Worm (Caenorhabditis elegans): Measurements from ENCODE around the gene C48B4.3.

DNA sequence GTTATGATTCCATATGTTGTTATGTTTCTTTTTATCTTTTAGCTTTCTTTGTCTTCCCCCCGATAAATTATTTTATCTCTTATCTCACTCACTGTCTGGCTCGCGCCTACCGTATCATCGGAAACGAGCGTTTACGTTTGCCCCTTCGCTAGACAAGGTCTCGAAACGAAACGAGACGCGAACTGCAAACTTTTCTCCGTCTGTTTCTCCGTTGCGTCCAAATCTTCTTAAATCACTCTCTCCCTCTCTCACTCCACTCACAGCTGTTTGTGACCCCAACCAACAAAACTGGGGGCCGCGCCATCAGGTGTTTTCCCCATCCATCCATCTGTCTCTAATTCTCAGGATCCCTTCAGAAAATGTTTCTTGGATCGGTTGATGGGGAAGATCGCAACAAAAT is 38.0 kb upstream of the C48B4.3 start:
- TF ChIP-seq pha-4 (tag; optimal IDR thresholded peaks at IDR 0.05) (no peak), unc-3 (GFP tag; conservative IDR thresholded peaks at IDR 0.05) (no peak), unc-3 (tag; optimal IDR thresholded peaks at IDR 0.05) (no peak), pqm-1 (tag; optimal IDR thresholded peaks at IDR 0.05) (no peak), npax-4 (tag; optimal IDR thresholded peaks at IDR 0.05) (no peak), unc-55 (GFP tag; optimal IDR thresholded peaks at IDR 0.05) (no peak), nhr-232 (tag; optimal IDR thresholded peaks at IDR 0.05) (no peak), hlh-6 (tag; optimal IDR thresholded peaks at IDR 0.05) (no peak), ceh-34 (tag; optimal IDR thresholded peaks at IDR 0.05) (no peak), ama-1 (optimal IDR thresholded peaks at IDR 0.05) (no peak), odd-2 (tag; optimal IDR thresholded peaks at IDR 0.05) (no peak)
